Fruit fly (Drosophila melanogaster) whole organism, prepupa: Measurements from ENCODE around the gene Vps2.

Experiments used
- Blimp-1 ChIP-seq: fragments of 200-800 bp; sonication (Bioruptor generic); optimal IDR thresholded peaks from 3 replicates; lab custom pipeline; 2017; ENCODE audit warnings: missing biosample characterization, missing genetic modification characterization, mild to moderate bottlenecking, moderate library complexity, missing genetic modification reagents
- CG10631 ChIP-seq: fragments of 200-800 bp; sonication (Bioruptor generic); optimal IDR thresholded peaks from 2 replicates; lab custom pipeline; 2016; ENCODE audit warnings: missing biosample characterization, missing genetic modification characterization
- CG10669 ChIP-seq: fragments of 200-800 bp; sonication (Bioruptor generic); optimal IDR thresholded peaks from 3 replicates; lab custom pipeline; 2018; ENCODE audit warnings: missing biosample characterization, mild to moderate bottlenecking, missing genetic modification characterization, moderate library complexity
- CG11294 ChIP-seq: fragments of 200-800 bp; sonication (Bioruptor generic); IDR thresholded peaks from 2 replicates; pipeline ENCODE4 v1.3.6; 2022; ENCODE audit warnings: missing biosample characterization, missing genetic modification characterization
- CG11902 ChIP-seq: fragments of 200-800 bp; sonication (Bioruptor generic); optimal IDR thresholded peaks from 3 replicates; lab custom pipeline; 2016; ENCODE audit warnings: missing biosample characterization, missing genetic modification characterization
- CG15336 ChIP-seq: fragments of 200-800 bp; sonication (Bioruptor generic); IDR thresholded peaks from 2 replicates; pipeline ENCODE4 v1.3.6; 2022; ENCODE audit warnings: missing biosample characterization, missing genetic modification characterization
- CG1621 ChIP-seq: fragments of 200-800 bp; sonication (Bioruptor generic); optimal IDR thresholded peaks from 3 replicates; lab custom pipeline; 2018; ENCODE audit warnings: missing biosample characterization, mild to moderate bottlenecking, missing genetic modification characterization
- CG16779 ChIP-seq: fragments of 200-800 bp; sonication (Bioruptor generic); optimal IDR thresholded peaks from 3 replicates; lab custom pipeline; 2017; ENCODE audit warnings: missing biosample characterization, mild to moderate bottlenecking, missing genetic modification characterization
- CG31627 ChIP-seq: fragments of 200-800 bp; sonication (Bioruptor generic); optimal IDR thresholded peaks from 3 replicates; lab custom pipeline; 2016; ENCODE audit warnings: missing biosample characterization, missing genetic modification characterization
- CG32006 ChIP-seq: fragments of 200-800 bp; sonication (Bioruptor generic); optimal IDR thresholded peaks from 3 replicates; lab custom pipeline; 2017; ENCODE audit warnings: missing biosample characterization, mild to moderate bottlenecking, missing genetic modification characterization
- CG34406 ChIP-seq: fragments of 200-800 bp; sonication (Bioruptor generic); optimal IDR thresholded peaks from 3 replicates; lab custom pipeline; 2016; ENCODE audit warnings: missing biosample characterization, missing genetic modification characterization
- CG4318 ChIP-seq: fragments of 200-800 bp; sonication (Bioruptor generic); optimal IDR thresholded peaks from 3 replicates; lab custom pipeline; 2017; ENCODE audit warnings: missing biosample characterization, mild to moderate bottlenecking, missing genetic modification characterization
- CG6163 ChIP-seq: fragments of 200-800 bp; sonication (Bioruptor generic); IDR thresholded peaks from 3 replicates; pipeline ENCODE4 v1.3.6; 2022; ENCODE audit warnings: missing biosample characterization, missing genetic modification characterization
- CG6276 ChIP-seq: fragments of 200-800 bp; sonication (Bioruptor generic); optimal IDR thresholded peaks from 2 replicates; lab custom pipeline; 2017; ENCODE audit warnings: missing biosample characterization, mild to moderate bottlenecking, missing genetic modification characterization
- CG6792 ChIP-seq: fragments of 200-800 bp; sonication (Bioruptor generic); optimal IDR thresholded peaks from 3 replicates; lab custom pipeline; 2016; ENCODE audit warnings: missing biosample characterization, missing genetic modification characterization
- CG6808 ChIP-seq: fragments of 200-800 bp; sonication (Bioruptor generic); optimal IDR thresholded peaks from 3 replicates; lab custom pipeline; 2017; ENCODE audit warnings: missing biosample characterization, missing genetic modification characterization, mild to moderate bottlenecking, moderate library complexity, missing genetic modification reagents
- CG6854 ChIP-seq: fragments of 200-800 bp; sonication (Bioruptor generic); optimal IDR thresholded peaks from 2 replicates; lab custom pipeline; 2017; ENCODE audit warnings: missing biosample characterization, mild to moderate bottlenecking, missing genetic modification characterization
- CG7368 ChIP-seq: fragments of 200-800 bp; sonication (Bioruptor generic); optimal IDR thresholded peaks from 3 replicates; lab custom pipeline; 2016; ENCODE audit warnings: missing biosample characterization, missing genetic modification characterization
- CG8119 ChIP-seq: fragments of 200-800 bp; sonication (Bioruptor generic); IDR thresholded peaks from 3 replicates; pipeline ENCODE4 v1.3.6; 2022; ENCODE audit warnings: missing biosample characterization, missing genetic modification characterization
- CG8319 ChIP-seq: fragments of 200-800 bp; sonication (Bioruptor generic); optimal IDR thresholded peaks from 3 replicates; lab custom pipeline; 2016; ENCODE audit warnings: missing biosample characterization, missing genetic modification characterization
- CG8632 ChIP-seq: fragments of 200-800 bp; sonication (Bioruptor generic); optimal IDR thresholded peaks from 3 replicates; lab custom pipeline; 2016; ENCODE audit warnings: missing biosample characterization, missing genetic modification characterization
- CG9139 ChIP-seq: fragments of 200-800 bp; sonication (Bioruptor generic); optimal IDR thresholded peaks from 3 replicates; lab custom pipeline; 2017; ENCODE audit warnings: missing biosample characterization, mild to moderate bottlenecking, missing genetic modification characterization
- Eip75B ChIP-seq: fragments of 200-800 bp; sonication (Bioruptor generic); optimal IDR thresholded peaks from 3 replicates; lab custom pipeline; 2016; ENCODE audit warnings: missing biosample characterization, missing genetic modification characterization
- Eip78C ChIP-seq: fragments of 200-800 bp; sonication (Bioruptor generic); peaks from one replicate; lab custom pipeline; 2016; ENCODE audit warnings: missing biosample characterization, missing genetic modification characterization
- Eip93F ChIP-seq: fragments of 200-800 bp; sonication (Bioruptor generic); optimal IDR thresholded peaks from 2 replicates; lab custom pipeline; 2016; ENCODE audit warnings: missing biosample characterization, mild to moderate bottlenecking, missing genetic modification characterization
- Ets96B ChIP-seq: fragments of 200-800 bp; optimal IDR thresholded peaks from 2 replicates; lab custom pipeline; 2019; ENCODE audit warnings: missing biosample characterization, mild to moderate bottlenecking, missing genetic modification characterization, moderate library complexity
- Gug ChIP-seq: fragments of 200-800 bp; sonication (Bioruptor generic); IDR thresholded peaks from 2 replicates; pipeline ENCODE4 v1.3.6; 2022; ENCODE audit warnings: missing biosample characterization, missing genetic modification characterization
- Hr38 ChIP-seq: sonication (Bioruptor generic); optimal IDR thresholded peaks from 2 replicates; lab custom pipeline; 2016; ENCODE audit warnings: missing biosample characterization, missing genetic modification characterization
- Hr4 ChIP-seq: fragments of 200-800 bp; sonication (Bioruptor generic); optimal IDR thresholded peaks from 3 replicates; lab custom pipeline; 2016; ENCODE audit warnings: missing biosample characterization, missing genetic modification characterization
- Met ChIP-seq: fragments of 200-800 bp; sonication (Bioruptor generic); optimal IDR thresholded peaks from 3 replicates; lab custom pipeline; 2016; ENCODE audit warnings: missing biosample characterization, missing genetic modification characterization
- OdsH ChIP-seq: fragments of 200-800 bp; sonication (Bioruptor generic); optimal IDR thresholded peaks from 3 replicates; lab custom pipeline; 2016; ENCODE audit warnings: missing biosample characterization, missing genetic modification characterization
- Smox ChIP-seq: fragments of 200-800 bp; sonication (Bioruptor generic); optimal IDR thresholded peaks from 3 replicates; lab custom pipeline; 2016; ENCODE audit warnings: missing biosample characterization, missing genetic modification characterization
- Sox102F ChIP-seq: fragments of 200-800 bp; sonication (Bioruptor generic); optimal IDR thresholded peaks from 2 replicates; lab custom pipeline; 2016; ENCODE audit warnings: missing biosample characterization, mild to moderate bottlenecking, missing genetic modification characterization
- acj6 ChIP-seq: fragments of 200-800 bp; sonication (Bioruptor generic); optimal IDR thresholded peaks from 3 replicates; lab custom pipeline; 2016; ENCODE audit warnings: missing biosample characterization, missing genetic modification characterization
- cyc ChIP-seq: fragments of 200-800 bp; sonication (Bioruptor generic); optimal IDR thresholded peaks from 3 replicates; lab custom pipeline; 2016; ENCODE audit warnings: missing biosample characterization, missing genetic modification characterization
- dac ChIP-seq: fragments of 200-800 bp; sonication (Bioruptor generic); optimal IDR thresholded peaks from 2 replicates; lab custom pipeline; 2017; ENCODE audit warnings: missing biosample characterization, mild to moderate bottlenecking, missing genetic modification characterization
- dsx ChIP-seq: fragments of 200-800 bp; optimal IDR thresholded peaks from 3 replicates; lab custom pipeline; 2019; ENCODE audit warnings: missing biosample characterization, mild to moderate bottlenecking, missing genetic modification characterization, moderate library complexity; ENCODE audit not compliant: poor library complexity, severe bottlenecking
- eg ChIP-seq: fragments of 200-800 bp; sonication (Bioruptor generic); IDR thresholded peaks from 3 replicates; pipeline ENCODE4 v1.3.6; 2022; ENCODE audit warnings: missing biosample characterization, missing genetic modification characterization
- esn ChIP-seq: fragments of 200-800 bp; sonication (Bioruptor generic); optimal IDR thresholded peaks from 2 replicates; lab custom pipeline; 2016; ENCODE audit warnings: missing biosample characterization, mild to moderate bottlenecking, missing genetic modification characterization, moderate library complexity
- fd59A ChIP-seq: fragments of 200-800 bp; sonication (Bioruptor generic); optimal IDR thresholded peaks from 2 replicates; lab custom pipeline; 2017; ENCODE audit warnings: missing biosample characterization, mild to moderate bottlenecking, missing genetic modification characterization, missing genetic modification reagents
- lz ChIP-seq: fragments of 200-800 bp; sonication (Bioruptor generic); optimal IDR thresholded peaks from 3 replicates; lab custom pipeline; 2016; ENCODE audit warnings: missing biosample characterization, missing genetic modification characterization
- net ChIP-seq: fragments of 200-800 bp; sonication (Bioruptor generic); optimal IDR thresholded peaks from 3 replicates; lab custom pipeline; 2016; ENCODE audit warnings: missing biosample characterization, missing genetic modification characterization
- pdm3 ChIP-seq: fragments of 200-800 bp; sonication (Bioruptor generic); optimal IDR thresholded peaks from 3 replicates; lab custom pipeline; 2016; ENCODE audit warnings: missing biosample characterization, missing genetic modification characterization
- salr ChIP-seq, 2 experiments: fragments of 200-800 bp; sonication (Bioruptor generic); optimal IDR thresholded peaks; 3 replicates each; lab custom pipeline; 2016 to 2018; ENCODE audit warnings: missing biosample characterization in 2 of 2, missing genetic modification characterization in 2 of 2, mild to moderate bottlenecking in 1 of 2
- spab ChIP-seq: fragments of 200-800 bp; sonication (Bioruptor generic); optimal IDR thresholded peaks from 2 replicates; lab custom pipeline; 2017; ENCODE audit warnings: missing biosample characterization, mild to moderate bottlenecking, missing genetic modification characterization, missing genetic modification reagents
- ss ChIP-seq, 2 experiments: fragments of 200-800 bp; sonication (Bioruptor generic); optimal IDR thresholded peaks; 2 replicates in 1 of 2; 3 replicates in 1 of 2; lab custom pipeline; 2017 to 2018; ENCODE audit warnings: mild to moderate bottlenecking in 2 of 2, missing biosample characterization in 2 of 2, missing genetic modification characterization in 2 of 2, moderate library complexity in 1 of 2
- svp ChIP-seq: fragments of 200-800 bp; sonication (Bioruptor generic); peaks from one replicate; lab custom pipeline; 2016; ENCODE audit warnings: missing biosample characterization, missing genetic modification characterization
- vri ChIP-seq: fragments of 200-800 bp; sonication (Bioruptor generic); optimal IDR thresholded peaks from 3 replicates; lab custom pipeline; 2016; ENCODE audit warnings: missing biosample characterization, mild to moderate bottlenecking, missing genetic modification characterization

Vps2 gene

DNA sequence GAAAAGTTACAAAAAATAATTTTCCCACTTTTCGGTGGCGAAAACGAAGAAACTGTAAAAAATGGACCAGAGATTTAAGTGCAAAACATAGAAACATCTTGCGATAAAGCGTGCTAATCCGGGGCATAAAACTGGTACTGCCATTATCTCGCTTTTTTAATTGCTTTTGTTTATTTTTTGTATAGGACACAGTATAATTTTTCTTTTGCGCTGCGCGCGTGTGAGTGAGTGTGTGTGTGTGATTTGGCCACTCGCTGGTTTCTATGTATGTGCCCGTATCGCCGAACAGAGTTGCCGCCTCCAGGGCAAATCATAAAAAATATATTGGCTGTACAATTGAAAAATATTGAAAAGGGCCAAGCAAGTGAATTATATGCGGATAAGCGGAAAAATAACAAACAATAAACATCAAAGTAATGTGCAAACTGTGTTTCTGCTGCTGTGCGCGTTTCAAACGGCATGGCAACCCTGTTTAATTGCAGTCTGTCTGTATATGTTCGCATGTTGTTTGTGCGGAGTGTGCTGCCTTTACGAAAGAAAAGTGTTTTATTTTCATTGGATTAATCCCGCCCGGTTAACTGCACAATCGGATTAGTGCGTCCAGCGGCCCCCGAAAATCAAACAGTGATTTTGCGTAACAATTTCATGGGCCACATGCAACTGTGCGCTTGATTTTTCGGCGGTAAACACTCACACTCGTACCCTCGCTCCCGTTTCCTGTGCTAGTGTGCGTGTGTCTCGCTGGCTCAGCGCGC is 10.3 kb upstream of the Vps2 start (continued):
- TF ChIP-seq Ets96B (peak; percentile 96), net (peak; percentile 98), Hr4 (peak; percentile 98), Met (GFP tag; lab: Kevin White, UChicago) (peak; percentile 98), eg (GFP tag; lab: Robert Waterston, UW) (peak; percentile 99), CG10669 (GFP tag; lab: Kevin White, UChicago) (peak; percentile 97), CG6792 (peak; percentile 96), CG6276 (GFP tag; lab: Kevin White, UChicago) (peak; percentile 94), Eip75B (GFP tag; lab: Kevin White, UChicago) (peak; percentile 98), svp (peak; percentile 98), CG15336 (GFP tag; lab: Robert Waterston, UW) (peak; percentile 97), vri (GFP tag; lab: Kevin White, UChicago) (peak; percentile 95), CG6808 (GFP tag; lab: Kevin White, UChicago) (peak; percentile 91), dac (GFP tag; lab: Kevin White, UChicago) (peak; percentile 95), CG6163 (peak; percentile 99), CG8319 (GFP tag; lab: Kevin White, UChicago) (peak; percentile 98), ss (GFP tag; optimal IDR thresholded peaks at IDR 0.05; lab: Kevin White, UChicago) (peak; percentile 83 to 91), OdsH (GFP tag; lab: Kevin White, UChicago) (peak; percentile 99), CG9139 (GFP tag; lab: Kevin White, UChicago) (peak; percentile 71), CG8119 (peak; percentile 97), CG7368 (GFP tag; lab: Kevin White, UChicago) (peak; percentile 98), dsx (GFP tag; lab: Kevin White, UChicago) (peak; percentile 89), CG32006 (GFP tag; lab: Kevin White, UChicago) (peak; percentile 98), CG10631 (peak; percentile 98), Sox102F (GFP tag; lab: Kevin White, UChicago) (peak; percentile 98), Eip93F (GFP tag; lab: Kevin White, UChicago) (peak; percentile 92), spab (GFP tag; lab: Kevin White, UChicago) (peak; percentile 92), CG11294 (peak; percentile 97), CG8632 (GFP tag; lab: Kevin White, UChicago) (peak; percentile 97), salr (GFP tag; optimal IDR thresholded peaks at IDR 0.05; lab: Kevin White, UChicago) (peak; percentile 93 to 97), CG4318 (peak; percentile 97), CG11902 (GFP tag; lab: Kevin White, UChicago) (peak; percentile 95), esn (peak; percentile 98)
- TF ChIP-seq, all 60 proteins: peak for 60

DNA sequence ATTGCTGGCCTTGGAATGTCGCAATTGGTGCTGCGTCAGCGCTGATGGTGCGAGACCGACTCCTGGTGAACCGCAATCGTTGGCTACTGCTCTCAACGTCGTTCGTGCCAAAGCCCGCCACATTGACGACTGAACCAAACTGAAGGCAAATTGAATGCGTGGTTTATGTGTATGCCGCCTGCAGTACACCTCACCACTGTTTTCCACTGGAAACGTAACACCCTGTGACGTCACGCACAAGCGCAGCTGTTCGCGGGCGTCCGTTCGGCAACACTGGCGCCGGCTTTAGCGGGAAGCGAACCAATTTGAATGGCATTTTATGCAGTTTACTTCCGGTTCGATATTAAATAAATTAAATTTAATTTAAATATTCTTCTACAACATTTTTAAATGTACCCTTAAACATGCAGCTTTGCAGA is 2.6 kb downstream of the Vps2 start, which contains the start of gene Cmpk:
Gene Cmpk (minus strand): TSS at position 225 of the 419 bp plus-strand sequence.
- TF ChIP-seq CG6792 = peak; percentile 68
- TF ChIP-seq CG31627 = peak; percentile 32
- TF ChIP-seq Eip93F (GFP tag; lab: Kevin White, UChicago) = no peak
- peak; percentile 84 for TF ChIP-seq esn
- peak; percentile 1 for TF ChIP-seq Ets96B
- TF ChIP-seq CG11902 (GFP tag; lab: Kevin White, UChicago) = no peak
- TF ChIP-seq svp = peak; percentile 91
- peak; percentile 46 for TF ChIP-seq CG1621 (tag; lab: Kevin White, UChicago)
- no peak for TF ChIP-seq CG11294
- no peak for TF ChIP-seq Smox
- TF ChIP-seq cyc (GFP tag; lab: Kevin White, UChicago) = peak; percentile 63
- no peak for TF ChIP-seq CG16779 (tag; lab: Kevin White, UChicago)
- TF ChIP-seq CG34406 (GFP tag; lab: Kevin White, UChicago) = peak; percentile 70
- TF ChIP-seq Blimp-1 = no peak
- peak; percentile 97 for TF ChIP-seq vri (GFP tag; lab: Kevin White, UChicago)
- peak; percentile 93 for TF ChIP-seq CG6854 (GFP tag; lab: Kevin White, UChicago)
- peak; percentile 55 for TF ChIP-seq lz (GFP tag; lab: Kevin White, UChicago)
- TF ChIP-seq pdm3 = peak; percentile 52
- TF ChIP-seq CG6808 (GFP tag; lab: Kevin White, UChicago) = no peak
- TF ChIP-seq Gug (GFP tag; lab: Robert Waterston, UW) = no peak
- peak; percentile 55; the same call in 1 of the 3 replicates for TF ChIP-seq CG8119
- peak; percentile 19 for TF ChIP-seq CG10631
- TF ChIP-seq Met (GFP tag; lab: Kevin White, UChicago) = peak; percentile 74
- peak; percentile 26 for TF ChIP-seq dac (GFP tag; lab: Kevin White, UChicago)
- no peak for TF ChIP-seq Hr38 (GFP tag; lab: Kevin White, UChicago)
- TF ChIP-seq Eip78C (GFP tag; lab: Kevin White, UChicago) = peak; percentile 95
- TF ChIP-seq acj6 = peak; percentile 59
- TF ChIP-seq fd59A = no peak
